Worm (Caenorhabditis elegans): ENCODE results near the gene pqn-18.

pqn-18 gene

ce11 chrX:12937521-12937920 lies 29.9 kb downstream of the pqn-18 start:
- TF ChIP-seq jun-1 (tag; optimal IDR thresholded peaks at IDR 0.05) (no peak), ztf-4 (tag; optimal IDR thresholded peaks at IDR 0.05) (no peak), ama-1 (optimal IDR thresholded peaks at IDR 0.05) (no peak), unc-39 (tag; optimal IDR thresholded peaks at IDR 0.05) (no peak), ceh-16 (tag; optimal IDR thresholded peaks at IDR 0.05) (no peak), pha-4 (tag; optimal IDR thresholded peaks at IDR 0.05) (no peak)

- TF ChIP-seq nhr-76 (tag; optimal IDR thresholded peaks at IDR 0.05), result no peak
- peak; percentile 65 for TF ChIP-seq nhr-25 (tag; optimal IDR thresholded peaks at IDR 0.05)
Observed at ce11 chrX:12940811-12941210, 33.2 kb downstream of the pqn-18 start, which contains the start of gene gmap-3. gmap-3 (minus strand) TSS chrX:12940958.

- TF ChIP-seq nhr-43 (tag; optimal IDR thresholded peaks at IDR 0.05; ENCODE audit: poor library complexity, severe bottlenecking) (peak; percentile 5), nhr-25 (tag; optimal IDR thresholded peaks at IDR 0.05) (peak; percentile 25), hmg-11 (tag; optimal IDR thresholded peaks at IDR 0.05) (no peak)
Observed at ce11 chrX:12942296-12942695, 34.7 kb downstream of the pqn-18 start.

ce11 chrX:12943166-12943565 lies 35.5 kb downstream of the pqn-18 start, which contains the start of gene gmap-2:
gmap-2 (minus strand) TSS chrX:12943266.
- TF ChIP-seq zag-1 (tag; optimal IDR thresholded peaks at IDR 0.05) (no peak), pha-4 (tag; optimal IDR thresholded peaks at IDR 0.05) (no peak), nhr-11 (tag; optimal IDR thresholded peaks at IDR 0.05) (no peak), ceh-82 (tag; optimal IDR thresholded peaks at IDR 0.05) (no peak), snpc-4 (tag; optimal IDR thresholded peaks at IDR 0.05) (no peak), nhr-237 (tag; optimal IDR thresholded peaks at IDR 0.05) (no peak), mml-1 (tag; optimal IDR thresholded peaks at IDR 0.05) (no peak), pqm-1 (tag; optimal IDR thresholded peaks at IDR 0.05) (no peak), ztf-4 (tag; optimal IDR thresholded peaks at IDR 0.05) (no peak), egl-5 (tag; optimal IDR thresholded peaks at IDR 0.05) (no peak), aly-2 (tag; optimal IDR thresholded peaks at IDR 0.05) (no peak), nhr-12 (tag; optimal IDR thresholded peaks at IDR 0.05) (no peak)

ce11 chrX:12944661-12945060 lies 37.0 kb downstream of the pqn-18 start:
- TF ChIP-seq egl-5 (tag; optimal IDR thresholded peaks at IDR 0.05) (no peak), egl-27 (tag; optimal IDR thresholded peaks at IDR 0.05) (no peak), snpc-4 (tag; optimal IDR thresholded peaks at IDR 0.05) (no peak), nhr-67 (tag; optimal IDR thresholded peaks at IDR 0.05) (no peak), unc-39 (tag; optimal IDR thresholded peaks at IDR 0.05) (no peak), elt-1 (tag; optimal IDR thresholded peaks at IDR 0.05) (no peak), aly-2 (tag; optimal IDR thresholded peaks at IDR 0.05) (no peak), R02D3.7 (tag; optimal IDR thresholded peaks at IDR 0.05) (no peak), daf-12 (tag; optimal IDR thresholded peaks at IDR 0.05) (no peak), ztf-4 (tag; optimal IDR thresholded peaks at IDR 0.05) (no peak), elt-2 (tag; optimal IDR thresholded peaks at IDR 0.05) (no peak), nhr-76 (tag; optimal IDR thresholded peaks at IDR 0.05) (no peak), ceh-9 (tag; optimal IDR thresholded peaks at IDR 0.05) (no peak), zag-1 (tag; optimal IDR thresholded peaks at IDR 0.05) (no peak), nhr-12 (tag; optimal IDR thresholded peaks at IDR 0.05) (no peak), ama-1 (optimal IDR thresholded peaks at IDR 0.05) (no peak), nhr-11 (tag; optimal IDR thresholded peaks at IDR 0.05) (no peak), nhr-77 (tag; optimal IDR thresholded peaks at IDR 0.05) (no peak), nfya-1 (tag; optimal IDR thresholded peaks at IDR 0.05; ENCODE audit: insufficient read depth) (no peak), nhr-237 (tag; optimal IDR thresholded peaks at IDR 0.05) (no peak)

ce11 chrX:12946533-12946932 lies 38.9 kb downstream of the pqn-18 start, which contains the start of gene C05E7.3:
C05E7.3 (minus strand) TSS chrX:12946633.
- TF ChIP-seq elt-2 (tag; optimal IDR thresholded peaks at IDR 0.05) (no peak), fos-1 (tag; optimal IDR thresholded peaks at IDR 0.05) (no peak), nhr-28 (tag; optimal IDR thresholded peaks at IDR 0.05) (no peak), ceh-82 (tag; optimal IDR thresholded peaks at IDR 0.05) (no peak), hmg-11 (tag; optimal IDR thresholded peaks at IDR 0.05) (no peak), mml-1 (tag; optimal IDR thresholded peaks at IDR 0.05) (no peak), nhr-23 (tag; optimal IDR thresholded peaks at IDR 0.05) (no peak), ceh-28 (tag; optimal IDR thresholded peaks at IDR 0.05) (no peak)

All from whole organism, L3 larva.